Worm (Caenorhabditis elegans) whole organism, L4 larva: ENCODE results near the gene ttr-3.
A peak's percentile ranks its signal among the peaks of the same experiment; 100 is the strongest.

Experiments
- F10B5.3 ChIP-seq: sonication (generic microtip); optimal IDR thresholded peaks from 2 replicates; lab custom pipeline; 2016; ENCODE audit warnings: mild to moderate bottlenecking, missing genetic modification characterization, missing compliant biosample characterization
- F26F4.8 ChIP-seq: fragments of 200-800 bp; sonication (Bioruptor generic); conservative IDR thresholded peaks from 2 replicates; pipeline ENCODE4 v1.3.6; 2022; ENCODE audit warnings: missing genetic modification characterization, missing compliant biosample characterization
- F44E2.7 ChIP-seq: fragments of 200-800 bp; sonication (Bioruptor generic); IDR thresholded peaks from 2 replicates; pipeline ENCODE4 v2.1.2; 2022; ENCODE audit warnings: missing genetic modification characterization, missing compliant biosample characterization
- Y5F2A.4 ChIP-seq: fragments of 200-800 bp; sonication (Bioruptor generic); optimal IDR thresholded peaks from 2 replicates; lab custom pipeline; 2018; ENCODE audit warnings: mild to moderate bottlenecking, missing genetic modification characterization, missing compliant biosample characterization
- ZK337.2 ChIP-seq: fragments of 200-800 bp; sonication (Bioruptor generic); IDR thresholded peaks from 2 replicates; pipeline ENCODE4 v1.3.6; 2022; ENCODE audit warnings: missing genetic modification reagents, missing genetic modification characterization, missing compliant biosample characterization
- aha-1 ChIP-seq: fragments of 150-350 bp; peaks from one replicate; lab custom pipeline; 2014; ENCODE audit warnings: missing biosample characterization, missing genetic modification characterization
- arid-1 ChIP-seq: fragments of 200-800 bp; sonication (Bioruptor generic); conservative IDR thresholded peaks from 2 replicates; pipeline ENCODE4 v1.3.6; 2022; ENCODE audit warnings: missing genetic modification reagents, missing genetic modification characterization, missing compliant biosample characterization
- ceh-20 ChIP-seq: fragments of 200-800 bp; sonication (Bioruptor generic); IDR thresholded peaks from 2 replicates; pipeline ENCODE4 v1.3.6; 2022; ENCODE audit warnings: missing genetic modification reagents, missing genetic modification characterization, missing compliant biosample characterization
- ces-1 ChIP-seq: fragments of 150-350 bp; sonication (generic microtip); optimal IDR thresholded peaks from 4 replicates; lab custom pipeline; 2014; ENCODE audit warnings: missing biosample characterization, missing genetic modification reagents, missing genetic modification characterization
- cey-2 ChIP-seq: sonication (generic microtip); optimal IDR thresholded peaks from 3 replicates; lab custom pipeline; 2017; ENCODE audit warnings: missing genetic modification characterization, mild to moderate bottlenecking, missing compliant biosample characterization, antibody characterized with exemption, borderline replicate concordance; ENCODE audit not compliant: insufficient read depth
- ctbp-1 ChIP-seq: fragments of 200-800 bp; sonication (Bioruptor generic); IDR thresholded peaks from 2 replicates; pipeline ENCODE4 v1.3.6; 2022; ENCODE audit warnings: missing genetic modification reagents, missing genetic modification characterization, missing compliant biosample characterization
- daf-16 ChIP-seq, 3 experiments: sonication (generic microtip); optimal IDR thresholded peaks; 2 replicates each; lab custom pipeline; 2016 to 2017; ENCODE audit warnings: missing genetic modification characterization in 3 of 3, missing genetic modification reagents in 3 of 3, mild to moderate bottlenecking in 2 of 3, missing compliant biosample characterization in 2 of 3, missing biosample characterization in 1 of 3, moderate library complexity in 1 of 3
- daf-19 ChIP-seq: fragments of 200-800 bp; sonication (Bioruptor generic); conservative IDR thresholded peaks from 2 replicates; pipeline ENCODE4 v1.3.6; 2022; ENCODE audit warnings: missing genetic modification characterization, missing compliant biosample characterization
- dmd-6 ChIP-seq: fragments of 200-800 bp; sonication (Bioruptor generic); IDR thresholded peaks from 2 replicates; pipeline ENCODE4 v1.3.6; 2022; ENCODE audit warnings: missing genetic modification reagents, missing genetic modification characterization, missing compliant biosample characterization
- dmd-8 ChIP-seq: fragments of 200-800 bp; sonication (Bioruptor generic); IDR thresholded peaks from 2 replicates; pipeline ENCODE4 v1.3.6; 2022; ENCODE audit warnings: missing genetic modification characterization, missing compliant biosample characterization
- duxl-1 ChIP-seq: sonication (generic microtip); optimal IDR thresholded peaks from 2 replicates; lab custom pipeline; 2016; ENCODE audit warnings: mild to moderate bottlenecking, missing genetic modification characterization, moderate library complexity, missing compliant biosample characterization; ENCODE audit not compliant: poor library complexity
- egl-27 ChIP-seq: sonication (generic microtip); optimal IDR thresholded peaks from 3 replicates; lab custom pipeline; 2017; ENCODE audit warnings: missing biosample characterization, missing genetic modification reagents, missing genetic modification characterization
- fkh-10 ChIP-seq: fragments of 150-350 bp; optimal IDR thresholded peaks from 2 replicates; lab custom pipeline; 2014; ENCODE audit warnings: missing biosample characterization, missing genetic modification reagents, missing genetic modification characterization
- fos-1 ChIP-seq: fragments of 150-350 bp; optimal IDR thresholded peaks from 2 replicates; lab custom pipeline; 2014; ENCODE audit warnings: missing biosample characterization, missing genetic modification characterization
- hif-1 ChIP-seq, 2 experiments: sonication (generic microtip); optimal IDR thresholded peaks; 2 replicates each; lab custom pipeline; 2016 to 2017; ENCODE audit warnings: missing compliant biosample characterization in 2 of 2, missing genetic modification characterization in 2 of 2, missing genetic modification reagents in 2 of 2, missing genotype in 2 of 2, mild to moderate bottlenecking in 1 of 2
- hlh-11 ChIP-seq: fragments of 200-800 bp; sonication (Bioruptor generic); optimal IDR thresholded peaks from 2 replicates; lab custom pipeline; 2018; ENCODE audit warnings: mild to moderate bottlenecking, missing genetic modification characterization, missing compliant biosample characterization
- hlh-30 ChIP-seq: sonication (generic microtip); optimal IDR thresholded peaks from 2 replicates; lab custom pipeline; 2017; ENCODE audit warnings: antibody characterized with exemption, mild to moderate bottlenecking, missing genetic modification characterization, missing compliant biosample characterization; ENCODE audit not compliant: insufficient read depth
- hmg-1.1 ChIP-seq: fragments of 200-800 bp; sonication (Bioruptor generic); IDR thresholded peaks from 2 replicates; pipeline ENCODE4 v1.3.6; 2022; ENCODE audit warnings: missing genetic modification reagents, missing genetic modification characterization, missing compliant biosample characterization
- lim-7 ChIP-seq: fragments of 200-800 bp; sonication (Bioruptor generic); IDR thresholded peaks from 2 replicates; pipeline ENCODE4 v1.3.6; 2022; ENCODE audit warnings: missing genetic modification characterization, missing compliant biosample characterization
- lin-15B ChIP-seq: fragments of 150-350 bp; sonication (generic microtip); optimal IDR thresholded peaks from 3 replicates; lab custom pipeline; 2014; ENCODE audit warnings: missing biosample characterization, missing genetic modification characterization
- lsy-2 ChIP-seq, 2 experiments: fragments of 150-350 bp in 1 of 2; sonication (generic microtip) in 1 of 2; optimal IDR thresholded peaks; 2 replicates each; lab custom pipeline; 2014 to 2017; ENCODE audit warnings: missing biosample characterization in 2 of 2, missing genetic modification characterization in 2 of 2
- mdl-1 ChIP-seq, 2 experiments: fragments of 150-350 bp in 1 of 2; sonication (generic microtip) in 1 of 2; optimal IDR thresholded peaks; 2 replicates each; lab custom pipeline; 2014 to 2017; ENCODE audit warnings: missing biosample characterization in 2 of 2, missing genetic modification characterization in 2 of 2
- mdt-29 ChIP-seq: fragments of 200-800 bp; sonication (Bioruptor generic); IDR thresholded peaks from 2 replicates; pipeline ENCODE4 v1.3.6; 2022; ENCODE audit warnings: missing genetic modification reagents, missing genetic modification characterization, missing compliant biosample characterization
- mep-1 ChIP-seq: fragments of 150-350 bp; sonication (generic microtip); optimal IDR thresholded peaks from 3 replicates; lab custom pipeline; 2014; ENCODE audit warnings: missing biosample characterization, missing genetic modification characterization
- nhr-11 ChIP-seq: fragments of 150-350 bp; optimal IDR thresholded peaks from 2 replicates; lab custom pipeline; 2014; ENCODE audit warnings: missing biosample characterization, missing genetic modification characterization
- nhr-25 ChIP-seq: sonication (generic microtip); optimal IDR thresholded peaks from 2 replicates; lab custom pipeline; 2017; ENCODE audit warnings: missing genetic modification characterization, mild to moderate bottlenecking, missing compliant biosample characterization, antibody characterized with exemption, moderate library complexity, borderline replicate concordance; ENCODE audit not compliant: insufficient read depth
- nhr-42 ChIP-seq: fragments of 200-800 bp; sonication (Bioruptor generic); IDR thresholded peaks from 2 replicates; pipeline ENCODE4 v1.3.6; 2022; ENCODE audit warnings: missing genetic modification characterization, missing compliant biosample characterization
- nhr-48 ChIP-seq: sonication (generic microtip); optimal IDR thresholded peaks from 2 replicates; lab custom pipeline; 2016; ENCODE audit warnings: mild to moderate bottlenecking, missing genetic modification characterization, missing compliant biosample characterization
- nhr-77 ChIP-seq: fragments of 150-350 bp; optimal IDR thresholded peaks from 2 replicates; lab custom pipeline; 2014; ENCODE audit warnings: missing biosample characterization, missing genetic modification characterization
- pqm-1 ChIP-seq: sonication (generic microtip); optimal IDR thresholded peaks from 2 replicates; lab custom pipeline; 2017; ENCODE audit warnings: missing biosample characterization, missing genetic modification characterization
- rbr-2 ChIP-seq: sonication (generic microtip); optimal IDR thresholded peaks from 2 replicates; lab custom pipeline; 2016; ENCODE audit warnings: missing genotype, missing genetic modification characterization, missing compliant biosample characterization
- sdz-12 ChIP-seq: fragments of 200-800 bp; sonication (Bioruptor generic); optimal IDR thresholded peaks from 2 replicates; lab custom pipeline; 2018; ENCODE audit warnings: mild to moderate bottlenecking, missing genetic modification characterization, missing compliant biosample characterization
- set-16 ChIP-seq: fragments of 200-800 bp; sonication (Bioruptor generic); IDR thresholded peaks from 2 replicates; pipeline ENCODE4 v1.3.6; 2022; ENCODE audit warnings: missing genetic modification reagents, missing genetic modification characterization, missing compliant biosample characterization
- unc-62 ChIP-seq, 3 experiments: fragments of 150-350 bp in 1 of 3; sonication (generic microtip); optimal IDR thresholded peaks in 2 of 3; peaks in 1 of 3; 1 replicate in 1 of 3; 2 replicates in 2 of 3; lab custom pipeline; 2014 to 2017; ENCODE audit warnings: missing biosample characterization in 3 of 3, missing genetic modification characterization in 3 of 3, missing genetic modification reagents in 3 of 3, missing genotype in 1 of 3
- vab-7 ChIP-seq: fragments of 200-800 bp; sonication (Bioruptor generic); IDR thresholded peaks from 2 replicates; pipeline ENCODE4 v1.3.6; 2022; ENCODE audit warnings: missing genetic modification reagents, missing genetic modification characterization, missing compliant biosample characterization
- zag-1 ChIP-seq: fragments of 150-350 bp; optimal IDR thresholded peaks from 2 replicates; lab custom pipeline; 2014; ENCODE audit warnings: missing biosample characterization, missing genetic modification characterization
- zfp-3 ChIP-seq: fragments of 200-800 bp; sonication (Bioruptor generic); conservative IDR thresholded peaks from 2 replicates; pipeline ENCODE4 v1.3.6; 2022; ENCODE audit warnings: missing genetic modification reagents, missing genetic modification characterization, missing compliant biosample characterization

Gene ttr-3

ce11 chrIII:9905307-9905706, 21.2 kb downstream of the ttr-3 start:
- no peak for TF ChIP-seq dmd-8 (GFP tag; lab: Robert Waterston, UW)
- TF ChIP-seq hlh-30 (tag; lab: Kevin White, UChicago) = peak; percentile 80
- no peak for TF ChIP-seq ceh-20 (GFP tag; lab: Robert Waterston, UW)
- TF ChIP-seq arid-1 (GFP tag; lab: Robert Waterston, UW) = no peak
- TF ChIP-seq hmg-1.1 = 0 out of 2 replicates have a peak, but pooled peaks have one; percentile 51
- TF ChIP-seq lin-15B = no peak
- peak; percentile 19 for TF ChIP-seq hlh-11 (tag; lab: Kevin White, UChicago)
- no peak for TF ChIP-seq nhr-25 (tag; lab: Kevin White, UChicago)
- TF ChIP-seq rbr-2 = peak; percentile 47
- no peak for TF ChIP-seq F10B5.3 (tag; lab: Kevin White, UChicago)
- no peak for TF ChIP-seq cey-2 (tag; lab: Kevin White, UChicago)
- TF ChIP-seq mep-1 (tag; lab: Kevin White, UChicago) = peak; percentile 45
- no peak for TF ChIP-seq pqm-1 (tag; lab: Kevin White, UChicago)
- peak; percentile 73 for TF ChIP-seq ces-1 (GFP tag; lab: Kevin White, UChicago)
- TF ChIP-seq daf-19 (GFP tag; lab: Robert Waterston, UW) = no peak
- no peak for TF ChIP-seq sdz-12 (GFP tag; lab: Kevin White, UChicago)
- no peak for TF ChIP-seq nhr-42 (GFP tag; lab: Robert Waterston, UW)
- TF ChIP-seq unc-62 (GFP tag; optimal IDR thresholded peaks at IDR 0.05 in 1 of 2; lab: Kevin White, UChicago) = peak in 1 of 2 experiments; percentile 95
- TF ChIP-seq unc-62 (tag; optimal IDR thresholded peaks at IDR 0.05; lab: Kevin White, UChicago) = no peak
- no peak for TF ChIP-seq nhr-11
- TF ChIP-seq nhr-48 (tag; lab: Kevin White, UChicago) = no peak
- no peak for TF ChIP-seq duxl-1 (tag; lab: Kevin White, UChicago)
- 0 out of 2 replicates have a peak, but pooled peaks have one; percentile 21 for TF ChIP-seq dmd-6 (GFP tag; lab: Robert Waterston, UW)
- TF ChIP-seq mdt-29 (GFP tag; lab: Robert Waterston, UW) = no peak
- TF ChIP-seq lim-7 = no peak
- TF ChIP-seq F44E2.7 (GFP tag; lab: Robert Waterston, UW) = no peak
- no peak for TF ChIP-seq F26F4.8 (GFP tag; lab: Robert Waterston, UW)
- no peak for TF ChIP-seq daf-16 (GFP tag; optimal IDR thresholded peaks at IDR 0.05; lab: Kevin White, UChicago)
- no peak for TF ChIP-seq daf-16 (tag; optimal IDR thresholded peaks at IDR 0.05; lab: Kevin White, UChicago)
- no peak for TF ChIP-seq vab-7 (GFP tag; lab: Robert Waterston, UW)
- no peak for TF ChIP-seq zag-1 (tag; lab: Kevin White, UChicago)
- peak in 1 of 2 experiments; percentile 1 for TF ChIP-seq lsy-2 (tag; optimal IDR thresholded peaks at IDR 0.05; lab: Kevin White, UChicago)
- TF ChIP-seq fos-1 (tag; lab: Kevin White, UChicago) = no peak
- TF ChIP-seq ZK337.2 (GFP tag; lab: Robert Waterston, UW) = no peak
- peak; percentile 90 for TF ChIP-seq aha-1 (tag; lab: Kevin White, UChicago)
- TF ChIP-seq set-16 = 0 out of 2 replicates have a peak, but pooled peaks have one; percentile 17
- peak; percentile 83 for TF ChIP-seq fkh-10 (GFP tag; lab: Kevin White, UChicago)
- no peak for TF ChIP-seq nhr-77 (tag; lab: Kevin White, UChicago)
- 0 out of 2 replicates have a peak, but pooled peaks have one; percentile 44 for TF ChIP-seq ctbp-1
- TF ChIP-seq egl-27 (tag; lab: Kevin White, UChicago) = no peak
- TF ChIP-seq zfp-3 (GFP tag; lab: Robert Waterston, UW) = no peak
- TF ChIP-seq Y5F2A.4 (GFP tag; lab: Kevin White, UChicago) = no peak
- TF ChIP-seq hif-1 (tag; optimal IDR thresholded peaks at IDR 0.05; lab: Kevin White, UChicago) = peak in 1 of 2 experiments; percentile 11
- TF ChIP-seq mdl-1 (tag; optimal IDR thresholded peaks at IDR 0.05; lab: Kevin White, UChicago) = peak in 1 of 2 experiments; percentile 36
